Fruit fly (Drosophila melanogaster) whole organism, wandering third instar larva: Measurements from ENCODE around the gene sip2.

ENCODE experiments used
- CG32264 ChIP-seq: fragments of 200-800 bp; sonication (Bioruptor generic); optimal IDR thresholded peaks from 2 replicates; lab custom pipeline; 2016; ENCODE audit warnings: missing biosample characterization, missing genetic modification characterization
- CrebA ChIP-seq: fragments of 200-800 bp; sonication (Bioruptor generic); optimal IDR thresholded peaks from 2 replicates; lab custom pipeline; 2016; ENCODE audit warnings: missing biosample characterization, mild to moderate bottlenecking, missing genetic modification characterization, borderline replicate concordance
- Hnf4 ChIP-seq: fragments of 200-800 bp; sonication (Bioruptor generic); optimal IDR thresholded peaks from 2 replicates; lab custom pipeline; 2016; ENCODE audit warnings: missing biosample characterization, mild to moderate bottlenecking, missing genetic modification characterization
- N ChIP-seq: fragments of >200 bp; optimal IDR thresholded peaks from 2 replicates; lab custom pipeline; 2018; ENCODE audit warnings: missing biosample characterization, missing external identifiers, missing genetic modification characterization
- OdsH ChIP-seq: fragments of 200-800 bp; sonication (Bioruptor generic); optimal IDR thresholded peaks from 2 replicates; lab custom pipeline; 2016; ENCODE audit warnings: missing biosample characterization, mild to moderate bottlenecking, missing genetic modification characterization
- br ChIP-seq: fragments of 200-800 bp; sonication (Bioruptor generic); optimal IDR thresholded peaks from 2 replicates; lab custom pipeline; 2016; ENCODE audit warnings: missing biosample characterization, missing genetic modification characterization
- dsf ChIP-seq: sonication (Bioruptor generic); optimal IDR thresholded peaks from 2 replicates; lab custom pipeline; 2016; ENCODE audit warnings: missing biosample characterization, missing genetic modification characterization, borderline replicate concordance
- pan ChIP-seq: fragments of >200 bp; optimal IDR thresholded peaks from 2 replicates; lab custom pipeline; 2017
- usp ChIP-seq: fragments of >200 bp; optimal IDR thresholded peaks from 2 replicates; lab custom pipeline; 2017; ENCODE audit warnings: missing biosample characterization, missing genetic modification characterization

dm6 chr2L:6966309-6966708 lies 2.4 kb upstream of the sip2 start:
- no peak for TF ChIP-seq pan (lab: Kevin White, UChicago)
- TF ChIP-seq CG32264 (GFP tag; lab: Kevin White, UChicago): no peak
- TF ChIP-seq dsf (GFP tag; lab: Kevin White, UChicago): no peak
- no peak for TF ChIP-seq br (GFP tag; lab: Kevin White, UChicago)
- no peak for TF ChIP-seq OdsH
- TF ChIP-seq CrebA (GFP tag; lab: Kevin White, UChicago): no peak
- TF ChIP-seq usp: no peak
- no peak for TF ChIP-seq Hnf4 (GFP tag; lab: Kevin White, UChicago)
- peak; percentile 31 for TF ChIP-seq N
